Fruit fly (Drosophila melanogaster) whole organism, embryonic: ENCODE data around the gene CG12546.
A peak's percentile ranks its signal among the peaks of the same experiment; 100 is the strongest.

Experiments used
- Asciz ChIP-seq: fragments of 200-800 bp; sonication (Bioruptor generic); optimal IDR thresholded peaks from 2 replicates; lab custom pipeline; 2017; ENCODE audit warnings: missing biosample characterization, mild to moderate bottlenecking, missing genetic modification characterization, missing genetic modification reagents
- CG10366 ChIP-seq: fragments of 200-800 bp; sonication (Bioruptor generic); IDR thresholded peaks from 2 replicates; pipeline ENCODE4 v1.3.6; 2022; ENCODE audit warnings: missing biosample characterization, missing genetic modification characterization
- CG10979 ChIP-seq: fragments of 200-800 bp; sonication (Bioruptor generic); optimal IDR thresholded peaks from 2 replicates; lab custom pipeline; 2018; ENCODE audit warnings: missing biosample characterization, mild to moderate bottlenecking, missing genetic modification characterization, moderate library complexity
- CG11456 ChIP-seq: fragments of 200-800 bp; sonication (Bioruptor generic); IDR thresholded peaks from 3 replicates; pipeline ENCODE4 v1.3.6; 2022; ENCODE audit warnings: missing biosample characterization, missing genetic modification characterization
- CG12744 ChIP-seq: fragments of 200-800 bp; sonication (Bioruptor generic); optimal IDR thresholded peaks from 2 replicates; lab custom pipeline; 2016; ENCODE audit warnings: missing biosample characterization, missing genetic modification characterization
- CG13424 ChIP-seq: fragments of 200-800 bp; sonication (Bioruptor generic); optimal IDR thresholded peaks from 2 replicates; lab custom pipeline; 2019; ENCODE audit warnings: missing biosample characterization, mild to moderate bottlenecking, missing genetic modification characterization, moderate library complexity
- CG17612 ChIP-seq: fragments of 200-800 bp; sonication (Bioruptor generic); IDR thresholded peaks from 2 replicates; pipeline ENCODE4 v1.3.6; 2022; ENCODE audit warnings: missing biosample characterization, missing genetic modification characterization
- CG1792 ChIP-seq: fragments of 200-800 bp; sonication (Bioruptor generic); optimal IDR thresholded peaks from 2 replicates; lab custom pipeline; 2016; ENCODE audit warnings: missing biosample characterization, missing genetic modification characterization
- CG2202 ChIP-seq: fragments of 200-800 bp; sonication (Bioruptor generic); optimal IDR thresholded peaks from 2 replicates; lab custom pipeline; 2018; ENCODE audit warnings: missing biosample characterization, mild to moderate bottlenecking, missing genetic modification characterization
- CG3065 ChIP-seq: fragments of 200-800 bp; sonication (Bioruptor generic); optimal IDR thresholded peaks from 2 replicates; lab custom pipeline; 2016; ENCODE audit warnings: missing biosample characterization, missing genetic modification characterization
- CG31224 ChIP-seq: fragments of 200-800 bp; sonication (Bioruptor generic); IDR thresholded peaks from 2 replicates; pipeline ENCODE4 v1.3.6; 2022; ENCODE audit warnings: missing biosample characterization, missing genetic modification characterization
- CG4707 ChIP-seq: fragments of 200-800 bp; sonication (Bioruptor generic); optimal IDR thresholded peaks from 2 replicates; lab custom pipeline; 2018; ENCODE audit warnings: missing biosample characterization, mild to moderate bottlenecking, missing genetic modification characterization, moderate library complexity
- CG7928 ChIP-seq: fragments of 200-800 bp; sonication (Bioruptor generic); optimal IDR thresholded peaks from 2 replicates; lab custom pipeline; 2017; ENCODE audit warnings: missing biosample characterization, mild to moderate bottlenecking, missing genetic modification characterization
- CG8359 ChIP-seq: fragments of 200-800 bp; sonication (Bioruptor generic); optimal IDR thresholded peaks from 2 replicates; lab custom pipeline; 2017; ENCODE audit warnings: missing biosample characterization, mild to moderate bottlenecking, missing genetic modification characterization, borderline replicate concordance
- CG9609 ChIP-seq: fragments of 200-800 bp; sonication (Bioruptor generic); optimal IDR thresholded peaks from 3 replicates; lab custom pipeline; 2016; ENCODE audit warnings: missing biosample characterization, missing genetic modification characterization
- Dip2 ChIP-seq: fragments of 200-800 bp; sonication (Bioruptor generic); IDR thresholded peaks from 2 replicates; pipeline ENCODE4 v1.3.6; 2022; ENCODE audit warnings: missing biosample characterization, missing genetic modification characterization
- Doc3 ChIP-seq: fragments of 200-800 bp; sonication (Bioruptor generic); IDR thresholded peaks from 3 replicates; pipeline ENCODE4 v1.3.6; 2022; ENCODE audit warnings: missing biosample characterization, missing genetic modification characterization; ENCODE audit not compliant: partially characterized antibody
- HLHmδ ChIP-seq: fragments of 200-800 bp; sonication (Bioruptor generic); optimal IDR thresholded peaks from 2 replicates; lab custom pipeline; 2018; ENCODE audit warnings: missing biosample characterization, mild to moderate bottlenecking, missing genetic modification characterization, moderate library complexity
- HmgZ ChIP-seq: fragments of 200-800 bp; sonication (Bioruptor generic); optimal IDR thresholded peaks from 2 replicates; lab custom pipeline; 2018; ENCODE audit warnings: missing biosample characterization, mild to moderate bottlenecking, missing genetic modification characterization
- Jarid2 ChIP-seq: fragments of 200-800 bp; sonication (Bioruptor generic); optimal IDR thresholded peaks from 3 replicates; lab custom pipeline; 2017; ENCODE audit warnings: mild to moderate bottlenecking, missing biosample characterization, missing genetic modification reagents, missing genetic modification characterization
- NFAT ChIP-seq: fragments of 200-800 bp; sonication (Bioruptor generic); IDR thresholded peaks from 2 replicates; pipeline ENCODE4 v1.3.6; 2022; ENCODE audit warnings: missing biosample characterization, missing genetic modification characterization
- Oli ChIP-seq: fragments of 200-800 bp; sonication (Bioruptor generic); optimal IDR thresholded peaks from 2 replicates; lab custom pipeline; 2018; ENCODE audit warnings: missing biosample characterization, mild to moderate bottlenecking, missing genetic modification characterization, moderate library complexity
- Sox102F ChIP-seq: fragments of 200-800 bp; sonication (Bioruptor generic); optimal IDR thresholded peaks from 2 replicates; lab custom pipeline; 2018; ENCODE audit warnings: missing biosample characterization, mild to moderate bottlenecking, missing genetic modification characterization, moderate library complexity
- Stat92E ChIP-seq, 3 experiments: fragments of >200 bp in 2 of 3; fragments of 200-800 bp in 1 of 3; sonication (Bioruptor generic) in 1 of 3; optimal IDR thresholded peaks; 2 replicates each; lab custom pipeline; 2017 to 2019; ENCODE audit warnings: missing biosample characterization in 3 of 3, missing genetic modification characterization in 3 of 3, mild to moderate bottlenecking in 1 of 3, moderate library complexity in 1 of 3
- TFAM ChIP-seq: fragments of 200-800 bp; sonication (Bioruptor generic); optimal IDR thresholded peaks from 2 replicates; lab custom pipeline; 2017; ENCODE audit warnings: missing biosample characterization, missing genetic modification characterization, inconsistent platforms
- Trl ChIP-seq, 3 experiments: fragments of >200 bp in 2 of 3; fragments of 200-800 bp in 1 of 3; sonication (Bioruptor generic) in 1 of 3; optimal IDR thresholded peaks; 2 replicates in 1 of 3; 3 replicates in 2 of 3; lab custom pipeline; 2016 to 2017; ENCODE audit warnings: missing biosample characterization in 1 of 3, missing genetic modification characterization in 1 of 3
- Usf ChIP-seq: fragments of 200-800 bp; sonication (Bioruptor generic); optimal IDR thresholded peaks from 2 replicates; lab custom pipeline; 2017; ENCODE audit warnings: missing genotype, missing biosample characterization, missing genetic modification characterization
- Vsx1 ChIP-seq: fragments of 200-800 bp; sonication (Bioruptor generic); optimal IDR thresholded peaks from 2 replicates; lab custom pipeline; 2017; ENCODE audit warnings: missing biosample characterization, mild to moderate bottlenecking, missing genetic modification characterization, missing genetic modification reagents
- YL-1 ChIP-seq: fragments of 200-800 bp; sonication (Bioruptor generic); optimal IDR thresholded peaks from 3 replicates; lab custom pipeline; 2017; ENCODE audit warnings: missing biosample characterization, mild to moderate bottlenecking, missing genetic modification characterization
- caup ChIP-seq: fragments of 200-800 bp; sonication (Bioruptor generic); optimal IDR thresholded peaks from 3 replicates; lab custom pipeline; 2017; ENCODE audit warnings: missing biosample characterization, mild to moderate bottlenecking, missing genetic modification characterization, moderate library complexity; ENCODE audit not compliant: severe bottlenecking
- chm ChIP-seq: fragments of 200-800 bp; sonication (Bioruptor generic); IDR thresholded peaks from 2 replicates; pipeline ENCODE4 v1.3.6; 2022; ENCODE audit warnings: missing biosample characterization, missing genetic modification characterization
- corto ChIP-seq: fragments of 200-800 bp; sonication (Bioruptor generic); optimal IDR thresholded peaks from 2 replicates; lab custom pipeline; 2016; ENCODE audit warnings: missing biosample characterization, mild to moderate bottlenecking, missing genetic modification characterization, moderate library complexity
- disco-r ChIP-seq: fragments of 200-800 bp; sonication (Bioruptor generic); optimal IDR thresholded peaks from 2 replicates; lab custom pipeline; 2016; ENCODE audit warnings: missing biosample characterization, missing genetic modification characterization
- maf-S ChIP-seq: fragments of 200-800 bp; sonication (Bioruptor generic); optimal IDR thresholded peaks from 2 replicates; lab custom pipeline; 2016; ENCODE audit warnings: missing biosample characterization, missing genetic modification characterization
- mirr ChIP-seq: fragments of 200-800 bp; sonication (Bioruptor generic); optimal IDR thresholded peaks from 3 replicates; lab custom pipeline; 2018; ENCODE audit warnings: missing biosample characterization, mild to moderate bottlenecking, missing genetic modification characterization
- prd ChIP-seq, 3 experiments: fragments of >200 bp in 2 of 3; fragments of 200-800 bp in 1 of 3; sonication (Bioruptor generic) in 1 of 3; optimal IDR thresholded peaks in 2 of 3; IDR thresholded peaks in 1 of 3; 2 replicates in 2 of 3; 3 replicates in 1 of 3; pipeline versions ENCODE4 v1.3.6 to Lab custom; 2017 to 2022; ENCODE audit warnings: missing biosample characterization in 1 of 3, missing genetic modification characterization in 1 of 3
- ro ChIP-seq: fragments of 200-800 bp; sonication (Bioruptor generic); IDR thresholded peaks from 2 replicates; pipeline ENCODE4 v1.3.6; 2022; ENCODE audit warnings: missing biosample characterization, missing genetic modification characterization
- row ChIP-seq: fragments of 200-800 bp; sonication (Bioruptor generic); IDR thresholded peaks from 3 replicates; pipeline ENCODE4 v1.3.6; 2022; ENCODE audit warnings: missing biosample characterization, missing genetic modification characterization
- sc ChIP-seq, 3 experiments: fragments of >200 bp in 2 of 3; fragments of 200-800 bp in 1 of 3; sonication (Bioruptor generic) in 1 of 3; optimal IDR thresholded peaks; 2 replicates in 2 of 3; 3 replicates in 1 of 3; lab custom pipeline; 2017; ENCODE audit warnings: mild to moderate bottlenecking in 1 of 3, missing biosample characterization in 1 of 3, missing genetic modification characterization in 1 of 3, missing genetic modification reagents in 1 of 3
- sd ChIP-seq: fragments of 200-800 bp; sonication (Bioruptor generic); optimal IDR thresholded peaks from 3 replicates; lab custom pipeline; 2018; ENCODE audit warnings: missing biosample characterization, mild to moderate bottlenecking, missing genetic modification characterization, moderate library complexity
- slou ChIP-seq: fragments of 200-800 bp; sonication (Bioruptor generic); optimal IDR thresholded peaks from 3 replicates; lab custom pipeline; 2016; ENCODE audit warnings: missing biosample characterization, missing genetic modification characterization
- slp2 ChIP-seq: fragments of 200-800 bp; sonication (Bioruptor generic); optimal IDR thresholded peaks from 2 replicates; lab custom pipeline; 2016; ENCODE audit warnings: missing biosample characterization, missing genetic modification characterization
- ssp ChIP-seq: fragments of 200-800 bp; sonication (Bioruptor generic); IDR thresholded peaks from 2 replicates; pipeline ENCODE4 v1.3.6; 2022; ENCODE audit warnings: missing biosample characterization, missing genetic modification characterization
- vnd ChIP-seq: fragments of 200-800 bp; sonication (Bioruptor generic); IDR thresholded peaks from 3 replicates; pipeline ENCODE4 v1.3.6; 2022; ENCODE audit warnings: missing biosample characterization, missing genetic modification characterization; ENCODE audit not compliant: partially characterized antibody
- z ChIP-seq: fragments of 200-800 bp; sonication (Bioruptor generic); IDR thresholded peaks from 3 replicates; pipeline ENCODE4 v1.3.6; 2022; ENCODE audit warnings: missing biosample characterization, missing genetic modification characterization
- zen2 ChIP-seq: fragments of 200-800 bp; sonication (Bioruptor generic); IDR thresholded peaks from 3 replicates; pipeline ENCODE4 v1.3.6; 2022; ENCODE audit warnings: missing biosample characterization, missing genetic modification characterization; ENCODE audit not compliant: partially characterized antibody

The CG12546 gene

dm6 chr3L:22741389-22742120 lies 47.9 kb upstream of the CG12546 start, which contains the start of gene CG7369 (continued):
- TF ChIP-seq CG8359: peak; percentile 19
- peak; percentile 41 for TF ChIP-seq HLHmδ (GFP tag; lab: Kevin White, UChicago)
- peak; percentile 96 for TF ChIP-seq row
- TF ChIP-seq CG17612: peak; percentile 63
- TF ChIP-seq CG9609 (GFP tag; lab: Kevin White, UChicago): peak; percentile 63
- no peak for TF ChIP-seq Stat92E (GFP tag; optimal IDR thresholded peaks at IDR 0.05; lab: Kevin White, UChicago)
- TF ChIP-seq slp2 (GFP tag; lab: Kevin White, UChicago): peak; percentile 37
- TF ChIP-seq CG11456: peak; percentile 85
- TF ChIP-seq CG12744 (GFP tag; lab: Kevin White, UChicago): peak; percentile 26
- peak; percentile 66 for TF ChIP-seq CG10979 (tag; lab: Kevin White, UChicago)
- TF ChIP-seq corto (GFP tag; lab: Kevin White, UChicago): peak; percentile 92
- peak; percentile 67 for TF ChIP-seq CG1792 (GFP tag; lab: Kevin White, UChicago)
- peak; percentile 88 for TF ChIP-seq HmgZ
- TF ChIP-seq Sox102F (GFP tag; lab: Kevin White, UChicago): peak; percentile 71
- TF ChIP-seq CG4707 (GFP tag; lab: Kevin White, UChicago): no peak
- TF ChIP-seq prd (optimal IDR thresholded peaks at IDR 0.05; lab: Kevin White, UChicago): no peak
- peak; percentile 87 for TF ChIP-seq prd (GFP tag; IDR thresholded peaks at IDR 0.05; lab: Robert Waterston, UW)
- peak; percentile 66 for TF ChIP-seq Oli (tag; lab: Kevin White, UChicago)
- peak; percentile 82 for TF ChIP-seq Usf (GFP tag; lab: Kevin White, UChicago)
- no peak for TF ChIP-seq Dip2
- TF ChIP-seq ro (GFP tag; lab: Robert Waterston, UW): peak; percentile 45; the same call in 1 of the 2 replicates
- TF ChIP-seq YL-1 (GFP tag; lab: Kevin White, UChicago): peak; percentile 74
- TF ChIP-seq mirr (GFP tag; lab: Kevin White, UChicago): peak; percentile 61
- TF ChIP-seq zen2 (GFP tag; lab: Robert Waterston, UW): peak; percentile 34; the same call in 1 of the 3 replicates
- peak; percentile 61 for TF ChIP-seq sd
- peak; percentile 84 for TF ChIP-seq chm (GFP tag; lab: Robert Waterston, UW)
- TF ChIP-seq Trl (optimal IDR thresholded peaks at IDR 0.05; lab: Kevin White, UChicago): no peak
- TF ChIP-seq Trl (GFP tag; optimal IDR thresholded peaks at IDR 0.05; lab: Kevin White, UChicago): peak; percentile 76
- TF ChIP-seq CG31224 (GFP tag; lab: Robert Waterston, UW): peak; percentile 55
- peak; percentile 4 for TF ChIP-seq maf-S (GFP tag; lab: Kevin White, UChicago)
- TF ChIP-seq disco-r (GFP tag; lab: Kevin White, UChicago): no peak
- peak; percentile 66 for TF ChIP-seq CG3065
- peak; percentile 83 for TF ChIP-seq ssp (GFP tag; lab: Robert Waterston, UW)
- peak; percentile 55 for TF ChIP-seq Jarid2 (GFP tag; lab: Kevin White, UChicago)
- peak; percentile 95 for TF ChIP-seq CG7928 (GFP tag; lab: Kevin White, UChicago)
- peak; percentile 5 for TF ChIP-seq Asciz (GFP tag; lab: Kevin White, UChicago)
- peak; percentile 75 for TF ChIP-seq CG10366 (GFP tag; lab: Robert Waterston, UW)
- peak; percentile 85 for TF ChIP-seq NFAT (GFP tag; lab: Robert Waterston, UW)
- peak; percentile 84 for TF ChIP-seq caup (GFP tag; lab: Kevin White, UChicago)
- no peak for TF ChIP-seq z (GFP tag; lab: Robert Waterston, UW)
- TF ChIP-seq vnd (GFP tag; lab: Robert Waterston, UW): peak; percentile 69; the same call in 2 of the 3 replicates
- peak; percentile 76 for TF ChIP-seq slou (GFP tag; lab: Kevin White, UChicago)
- TF ChIP-seq CG2202: peak; percentile 27
- TF ChIP-seq CG13424 (tag; lab: Kevin White, UChicago): peak; percentile 81
- TF ChIP-seq Doc3 (GFP tag; lab: Robert Waterston, UW): peak; percentile 86
- TF ChIP-seq sc (optimal IDR thresholded peaks at IDR 0.05; lab: Kevin White, UChicago): no peak
- peak; percentile 76 for TF ChIP-seq sc (GFP tag; optimal IDR thresholded peaks at IDR 0.05; lab: Kevin White, UChicago)
- TF ChIP-seq Vsx1 (GFP tag; lab: Kevin White, UChicago): peak; percentile 66
- no peak for TF ChIP-seq TFAM (GFP tag; lab: Kevin White, UChicago)
